Worm (Caenorhabditis elegans) whole organism, L4 larva: ENCODE measurements around the gene F33C8.4.
A peak's percentile ranks its signal among the peaks of the same experiment; 100 is the strongest.

Experiments used
- D1046.2 ChIP-seq: fragments of 200-800 bp; sonication (Bioruptor generic); IDR thresholded peaks from 2 replicates; pipeline ENCODE4 v1.3.6; 2022; ENCODE audit warnings: missing genetic modification characterization, missing compliant biosample characterization
- F37D6.2 ChIP-seq: sonication (generic microtip); optimal IDR thresholded peaks from 2 replicates; lab custom pipeline; 2016; ENCODE audit warnings: mild to moderate bottlenecking, missing genetic modification characterization, missing compliant biosample characterization
- F44E2.7 ChIP-seq: fragments of 200-800 bp; sonication (Bioruptor generic); IDR thresholded peaks from 2 replicates; pipeline ENCODE4 v2.1.2; 2022; ENCODE audit warnings: missing genetic modification characterization, missing compliant biosample characterization
- R02D3.7 ChIP-seq: fragments of 150-350 bp; sonication (generic microtip); optimal IDR thresholded peaks from 3 replicates; lab custom pipeline; 2014; ENCODE audit warnings: missing biosample characterization, missing genetic modification characterization
- Y105C5A.15 ChIP-seq: fragments of 200-800 bp; sonication (Bioruptor generic); IDR thresholded peaks from 2 replicates; pipeline ENCODE4 v1.3.6; 2022; ENCODE audit warnings: missing genetic modification characterization, missing compliant biosample characterization
- Y5F2A.4 ChIP-seq: fragments of 200-800 bp; sonication (Bioruptor generic); optimal IDR thresholded peaks from 2 replicates; lab custom pipeline; 2018; ENCODE audit warnings: mild to moderate bottlenecking, missing genetic modification characterization, missing compliant biosample characterization
- Y75B8A.6 ChIP-seq: fragments of 200-800 bp; sonication (Bioruptor generic); IDR thresholded peaks from 2 replicates; pipeline ENCODE4 v1.3.6; 2022; ENCODE audit warnings: missing genetic modification reagents, missing genetic modification characterization, missing compliant biosample characterization
- ZK337.2 ChIP-seq: fragments of 200-800 bp; sonication (Bioruptor generic); IDR thresholded peaks from 2 replicates; pipeline ENCODE4 v1.3.6; 2022; ENCODE audit warnings: missing genetic modification reagents, missing genetic modification characterization, missing compliant biosample characterization
- ama-1 ChIP-seq: fragments of 150-350 bp; optimal IDR thresholded peaks from 2 replicates; lab custom pipeline; 2014; ENCODE audit warnings: inconsistent platforms, mixed read lengths
- arid-1 ChIP-seq: fragments of 200-800 bp; sonication (Bioruptor generic); conservative IDR thresholded peaks from 2 replicates; pipeline ENCODE4 v1.3.6; 2022; ENCODE audit warnings: missing genetic modification reagents, missing genetic modification characterization, missing compliant biosample characterization
- ceh-44 ChIP-seq: fragments of 200-800 bp; sonication (Bioruptor generic); IDR thresholded peaks from 2 replicates; pipeline ENCODE4 v1.3.6; 2022; ENCODE audit warnings: missing genetic modification reagents, missing genetic modification characterization, missing compliant biosample characterization
- ceh-62 ChIP-seq: sonication (generic microtip); optimal IDR thresholded peaks from 2 replicates; lab custom pipeline; 2017; ENCODE audit warnings: missing biosample characterization, missing genetic modification characterization
- ces-1 ChIP-seq: fragments of 150-350 bp; sonication (generic microtip); optimal IDR thresholded peaks from 4 replicates; lab custom pipeline; 2014; ENCODE audit warnings: missing biosample characterization, missing genetic modification reagents, missing genetic modification characterization
- ctbp-1 ChIP-seq: fragments of 200-800 bp; sonication (Bioruptor generic); IDR thresholded peaks from 2 replicates; pipeline ENCODE4 v1.3.6; 2022; ENCODE audit warnings: missing genetic modification reagents, missing genetic modification characterization, missing compliant biosample characterization
- daf-19 ChIP-seq: fragments of 200-800 bp; sonication (Bioruptor generic); conservative IDR thresholded peaks from 2 replicates; pipeline ENCODE4 v1.3.6; 2022; ENCODE audit warnings: missing genetic modification characterization, missing compliant biosample characterization
- dmd-6 ChIP-seq: fragments of 200-800 bp; sonication (Bioruptor generic); IDR thresholded peaks from 2 replicates; pipeline ENCODE4 v1.3.6; 2022; ENCODE audit warnings: missing genetic modification reagents, missing genetic modification characterization, missing compliant biosample characterization
- dmd-9 ChIP-seq: fragments of 200-800 bp; sonication (Bioruptor generic); IDR thresholded peaks from 2 replicates; pipeline ENCODE4 v1.3.6; 2022; ENCODE audit warnings: missing genetic modification reagents, missing genetic modification characterization, missing compliant biosample characterization
- dpl-1 ChIP-seq: fragments of 150-350 bp; optimal IDR thresholded peaks from 2 replicates; lab custom pipeline; 2014; ENCODE audit warnings: missing biosample characterization, missing genetic modification reagents, missing genetic modification characterization
- duxl-1 ChIP-seq: sonication (generic microtip); optimal IDR thresholded peaks from 2 replicates; lab custom pipeline; 2016; ENCODE audit warnings: mild to moderate bottlenecking, missing genetic modification characterization, moderate library complexity, missing compliant biosample characterization; ENCODE audit not compliant: poor library complexity
- gei-8 ChIP-seq: fragments of 200-800 bp; sonication (Bioruptor generic); optimal IDR thresholded peaks from 2 replicates; lab custom pipeline; 2018; ENCODE audit warnings: mild to moderate bottlenecking, missing genetic modification characterization, missing compliant biosample characterization
- hlh-11 ChIP-seq: fragments of 200-800 bp; sonication (Bioruptor generic); optimal IDR thresholded peaks from 2 replicates; lab custom pipeline; 2018; ENCODE audit warnings: mild to moderate bottlenecking, missing genetic modification characterization, missing compliant biosample characterization
- hmg-1.1 ChIP-seq: fragments of 200-800 bp; sonication (Bioruptor generic); IDR thresholded peaks from 2 replicates; pipeline ENCODE4 v1.3.6; 2022; ENCODE audit warnings: missing genetic modification reagents, missing genetic modification characterization, missing compliant biosample characterization
- jun-1 ChIP-seq: fragments of 150-350 bp; optimal IDR thresholded peaks from 2 replicates; lab custom pipeline; 2014; ENCODE audit warnings: missing biosample characterization, missing genetic modification reagents, missing genetic modification characterization
- lim-7 ChIP-seq: fragments of 200-800 bp; sonication (Bioruptor generic); IDR thresholded peaks from 2 replicates; pipeline ENCODE4 v1.3.6; 2022; ENCODE audit warnings: missing genetic modification characterization, missing compliant biosample characterization
- lin-13 ChIP-seq: fragments of 150-350 bp; optimal IDR thresholded peaks from 2 replicates; lab custom pipeline; 2014; ENCODE audit warnings: missing biosample characterization, missing genetic modification reagents, missing genetic modification characterization
- lin-29 ChIP-seq: fragments of 200-800 bp; sonication (Bioruptor generic); IDR thresholded peaks from 2 replicates; pipeline ENCODE4 v1.3.6; 2022; ENCODE audit warnings: missing genetic modification reagents, missing genetic modification characterization, missing compliant biosample characterization
- lin-39 ChIP-seq: fragments of 150-350 bp; optimal IDR thresholded peaks from 2 replicates; lab custom pipeline; 2014; ENCODE audit warnings: missing biosample characterization, missing genetic modification reagents, missing genetic modification characterization
- lir-3 ChIP-seq: sonication (generic microtip); optimal IDR thresholded peaks from 2 replicates; lab custom pipeline; 2016; ENCODE audit warnings: mild to moderate bottlenecking, missing genetic modification characterization, missing compliant biosample characterization
- lsy-2 ChIP-seq, 2 experiments: fragments of 150-350 bp in 1 of 2; sonication (generic microtip) in 1 of 2; optimal IDR thresholded peaks; 2 replicates each; lab custom pipeline; 2014 to 2017; ENCODE audit warnings: missing biosample characterization in 2 of 2, missing genetic modification characterization in 2 of 2
- madf-9 ChIP-seq: fragments of 200-800 bp; sonication (Bioruptor generic); conservative IDR thresholded peaks from 2 replicates; pipeline ENCODE4 v1.3.6; 2022; ENCODE audit warnings: missing genetic modification reagents, missing genetic modification characterization, missing compliant biosample characterization
- mep-1 ChIP-seq: fragments of 150-350 bp; sonication (generic microtip); optimal IDR thresholded peaks from 3 replicates; lab custom pipeline; 2014; ENCODE audit warnings: missing biosample characterization, missing genetic modification characterization
- mxl-2 ChIP-seq: fragments of 200-800 bp; sonication (Bioruptor generic); conservative IDR thresholded peaks from 2 replicates; pipeline ENCODE4 v1.3.6; 2022; ENCODE audit warnings: missing genetic modification reagents, missing genetic modification characterization, missing compliant biosample characterization
- mxl-3 ChIP-seq: fragments of 200-800 bp; sonication (Bioruptor generic); optimal IDR thresholded peaks from 2 replicates; lab custom pipeline; 2018; ENCODE audit warnings: mild to moderate bottlenecking, missing genetic modification characterization, missing compliant biosample characterization
- nhr-10 ChIP-seq: fragments of 150-350 bp; optimal IDR thresholded peaks from 2 replicates; lab custom pipeline; 2014; ENCODE audit warnings: missing biosample characterization, missing genetic modification characterization
- nhr-102 ChIP-seq: sonication (generic microtip); optimal IDR thresholded peaks from 2 replicates; lab custom pipeline; 2016; ENCODE audit warnings: mild to moderate bottlenecking, missing genetic modification characterization, moderate library complexity, missing compliant biosample characterization
- nhr-11 ChIP-seq: fragments of 150-350 bp; optimal IDR thresholded peaks from 2 replicates; lab custom pipeline; 2014; ENCODE audit warnings: missing biosample characterization, missing genetic modification characterization
- nhr-111 ChIP-seq: fragments of 200-800 bp; sonication (Bioruptor generic); optimal IDR thresholded peaks from 2 replicates; lab custom pipeline; 2018; ENCODE audit warnings: mild to moderate bottlenecking, missing genetic modification characterization, missing compliant biosample characterization
- nhr-237 ChIP-seq: sonication (generic microtip); optimal IDR thresholded peaks from 2 replicates; lab custom pipeline; 2017; ENCODE audit warnings: missing biosample characterization, missing genetic modification characterization
- nhr-28 ChIP-seq: fragments of 150-350 bp; optimal IDR thresholded peaks from 2 replicates; lab custom pipeline; 2014; ENCODE audit warnings: missing biosample characterization, missing genetic modification characterization
- nhr-42 ChIP-seq: fragments of 200-800 bp; sonication (Bioruptor generic); IDR thresholded peaks from 2 replicates; pipeline ENCODE4 v1.3.6; 2022; ENCODE audit warnings: missing genetic modification characterization, missing compliant biosample characterization
- pha-4 ChIP-seq, 2 experiments: fragments of 150-350 bp in 1 of 2; fragments of 200-800 bp in 1 of 2; sonication (Bioruptor generic) in 1 of 2; IDR thresholded peaks in 1 of 2; optimal IDR thresholded peaks in 1 of 2; 2 replicates each; pipeline versions ENCODE4 v1.3.6 to Lab custom; 2014 to 2022; ENCODE audit warnings: missing genetic modification characterization in 2 of 2, missing genetic modification reagents in 2 of 2, missing biosample characterization in 1 of 2, missing compliant biosample characterization in 1 of 2
- php-3 ChIP-seq: fragments of 200-800 bp; sonication (Bioruptor generic); IDR thresholded peaks from 2 replicates; pipeline ENCODE4 v1.3.6; 2022; ENCODE audit warnings: missing genetic modification reagents, missing genetic modification characterization, missing compliant biosample characterization
- rbr-2 ChIP-seq: sonication (generic microtip); optimal IDR thresholded peaks from 2 replicates; lab custom pipeline; 2016; ENCODE audit warnings: missing genotype, missing genetic modification characterization, missing compliant biosample characterization
- saeg-2 ChIP-seq: fragments of 200-800 bp; sonication (Bioruptor generic); IDR thresholded peaks from 2 replicates; pipeline ENCODE4 v1.3.6; 2022; ENCODE audit warnings: missing genetic modification reagents, missing genetic modification characterization, missing compliant biosample characterization
- snpc-4 ChIP-seq: fragments of 150-350 bp; optimal IDR thresholded peaks from 2 replicates; lab custom pipeline; 2014; ENCODE audit warnings: missing biosample characterization, missing genetic modification characterization
- tag-97 ChIP-seq: fragments of 200-800 bp; sonication (Bioruptor generic); IDR thresholded peaks from 2 replicates; pipeline ENCODE4 v1.3.6; 2022; ENCODE audit warnings: missing genetic modification characterization, missing compliant biosample characterization
- unc-62 ChIP-seq, 3 experiments: fragments of 150-350 bp in 1 of 3; sonication (generic microtip); optimal IDR thresholded peaks in 2 of 3; peaks in 1 of 3; 1 replicate in 1 of 3; 2 replicates in 2 of 3; lab custom pipeline; 2014 to 2017; ENCODE audit warnings: missing biosample characterization in 3 of 3, missing genetic modification characterization in 3 of 3, missing genetic modification reagents in 3 of 3, missing genotype in 1 of 3
- vab-7 ChIP-seq: fragments of 200-800 bp; sonication (Bioruptor generic); IDR thresholded peaks from 2 replicates; pipeline ENCODE4 v1.3.6; 2022; ENCODE audit warnings: missing genetic modification reagents, missing genetic modification characterization, missing compliant biosample characterization
- zfp-3 ChIP-seq: fragments of 200-800 bp; sonication (Bioruptor generic); conservative IDR thresholded peaks from 2 replicates; pipeline ENCODE4 v1.3.6; 2022; ENCODE audit warnings: missing genetic modification reagents, missing genetic modification characterization, missing compliant biosample characterization
- ztf-11 ChIP-seq: fragments of 150-350 bp; optimal IDR thresholded peaks from 2 replicates; lab custom pipeline; 2014; ENCODE audit warnings: missing biosample characterization, missing genetic modification characterization

Gene F33C8.4

ce11 chrX:14753514-14754076 lies 21.5 kb downstream of the F33C8.4 start, which contains the start of gene sucl-1 (continued):
- TF ChIP-seq ama-1 (lab: Kevin White, UChicago) (no peak), nhr-10 (tag; lab: Kevin White, UChicago) (no peak), hmg-1.1 (GFP tag; lab: Robert Waterston, UW) (peak; percentile 91), lin-29 (GFP tag; lab: Robert Waterston, UW) (no peak), unc-62 (GFP tag; optimal IDR thresholded peaks at IDR 0.05 in 1 of 2; lab: Kevin White, UChicago) (peak in 1 of 2 experiments; percentile 94), unc-62 (tag; optimal IDR thresholded peaks at IDR 0.05; lab: Kevin White, UChicago) (no peak), tag-97 (GFP tag; lab: Robert Waterston, UW) (no peak), mxl-2 (GFP tag; lab: Robert Waterston, UW) (no peak), ZK337.2 (GFP tag; lab: Robert Waterston, UW) (no peak), ceh-62 (tag; lab: Kevin White, UChicago) (no peak), dmd-9 (GFP tag; lab: Robert Waterston, UW) (no peak), php-3 (peak; percentile 75), lin-39 (no peak), daf-19 (GFP tag; lab: Robert Waterston, UW) (no peak), pha-4 (GFP tag; IDR thresholded peaks at IDR 0.05; lab: Robert Waterston, UW) (peak; percentile 51; the same call in 1 of the 2 replicates), pha-4 (tag; optimal IDR thresholded peaks at IDR 0.05; lab: Kevin White, UChicago) (peak; percentile 63), nhr-28 (tag; lab: Kevin White, UChicago) (peak; percentile 90), ztf-11 (tag; lab: Kevin White, UChicago) (no peak), D1046.2 (GFP tag; lab: Robert Waterston, UW) (no peak), lim-7 (0 out of 2 replicates have a peak, but pooled peaks have one; percentile 46), arid-1 (GFP tag; lab: Robert Waterston, UW) (0 out of 2 replicates have a peak, but pooled peaks have one; percentile 43), gei-8 (GFP tag; lab: Kevin White, UChicago) (no peak), duxl-1 (peak; percentile 67), nhr-102 (tag; lab: Kevin White, UChicago) (peak; percentile 69), mxl-3 (GFP tag; lab: Kevin White, UChicago) (peak; percentile 100), zfp-3 (GFP tag; lab: Robert Waterston, UW) (no peak), dpl-1 (GFP tag; lab: Kevin White, UChicago) (peak; percentile 63), ces-1 (GFP tag; lab: Kevin White, UChicago) (no peak), hlh-11 (peak; percentile 94), jun-1 (tag; lab: Kevin White, UChicago) (no peak), dmd-6 (GFP tag; lab: Robert Waterston, UW) (peak; percentile 87), vab-7 (peak; percentile 35; the same call in 1 of the 2 replicates), rbr-2 (tag; lab: Kevin White, UChicago) (peak; percentile 91), nhr-237 (tag; lab: Kevin White, UChicago) (peak; percentile 11), ctbp-1 (peak; percentile 80), Y105C5A.15 (GFP tag; lab: Robert Waterston, UW) (no peak), R02D3.7 (tag; lab: Kevin White, UChicago) (no peak), lsy-2 (tag; optimal IDR thresholded peaks at IDR 0.05; lab: Kevin White, UChicago) (peak; percentile 65 to 89), snpc-4 (no peak), Y75B8A.6 (no peak), nhr-42 (no peak), lin-13 (GFP tag; lab: Kevin White, UChicago) (peak; percentile 91), F37D6.2 (peak; percentile 23), mep-1 (peak; percentile 96), lir-3 (tag; lab: Kevin White, UChicago) (peak; percentile 17), nhr-111 (no peak), madf-9 (GFP tag; lab: Robert Waterston, UW) (no peak; the same call in 1 of the 2 replicates), saeg-2 (GFP tag; lab: Robert Waterston, UW) (no peak), F44E2.7 (GFP tag; lab: Robert Waterston, UW) (no peak), nhr-11 (tag; lab: Kevin White, UChicago) (peak; percentile 86), ceh-44 (GFP tag; lab: Robert Waterston, UW) (no peak), Y5F2A.4 (GFP tag; lab: Kevin White, UChicago) (no peak)
